Fruit fly (Drosophila melanogaster): ENCODE measurements around the gene Mob2.
A peak's percentile ranks its signal among the peaks of the same experiment; 100 is the strongest.

DNA sequence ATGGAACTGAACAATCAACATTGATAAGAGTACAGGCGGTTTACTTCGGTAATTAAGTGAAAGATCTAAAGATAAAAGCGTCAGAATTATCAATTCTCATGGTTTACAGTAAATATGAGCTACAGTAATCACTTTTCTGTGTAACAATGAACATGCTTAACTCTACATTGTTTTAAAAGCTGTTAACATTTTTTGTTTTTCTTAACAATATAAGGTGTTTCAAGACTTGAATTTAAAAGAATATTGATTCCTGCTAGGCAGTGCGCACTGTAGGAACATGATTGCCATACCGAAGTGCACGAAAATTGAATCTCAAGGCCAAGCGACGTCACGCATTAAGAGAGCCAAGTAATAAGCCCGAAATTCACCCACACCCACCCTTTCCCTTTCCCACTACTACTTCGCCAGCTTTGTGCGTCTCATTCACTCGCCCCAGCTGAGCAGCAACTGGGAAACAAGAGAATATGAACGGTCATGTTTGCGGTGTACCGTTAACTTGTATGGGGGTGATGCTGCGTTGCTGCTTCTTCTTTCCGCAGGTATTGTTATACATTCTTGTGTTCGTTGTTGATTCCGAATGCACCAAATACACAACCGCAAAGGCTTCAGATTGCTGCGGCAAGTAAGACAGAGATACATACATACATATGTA, 70.7 kb downstream of the Mob2 start:
- peak; percentile 80 for TF ChIP-seq psq (GFP tag; optimal IDR thresholded peaks at IDR 0.05)
- TF ChIP-seq usp (GFP tag; optimal IDR thresholded peaks at IDR 0.05): no peak
- no peak for TF ChIP-seq lola (GFP tag; optimal IDR thresholded peaks at IDR 0.05)
- no peak for TF ChIP-seq Abd-B (GFP tag; optimal IDR thresholded peaks at IDR 0.05)
- TF ChIP-seq CG32264 (GFP tag; optimal IDR thresholded peaks at IDR 0.05): peak; percentile 75
- TF ChIP-seq Hr83 (GFP tag; optimal IDR thresholded peaks at IDR 0.05; ENCODE audit: poor library complexity, severe bottlenecking): peak; percentile 45
- no peak for TF ChIP-seq GATAd (GFP tag; optimal IDR thresholded peaks at IDR 0.05)
- peak; percentile 18 for TF ChIP-seq CrebA (GFP tag; optimal IDR thresholded peaks at IDR 0.05; ENCODE audit: borderline replicate concordance)

Measured in whole organism, wandering third instar larva.